Worm (Caenorhabditis elegans): ENCODE data around the gene ser-1.

ser-1 gene

DNA sequence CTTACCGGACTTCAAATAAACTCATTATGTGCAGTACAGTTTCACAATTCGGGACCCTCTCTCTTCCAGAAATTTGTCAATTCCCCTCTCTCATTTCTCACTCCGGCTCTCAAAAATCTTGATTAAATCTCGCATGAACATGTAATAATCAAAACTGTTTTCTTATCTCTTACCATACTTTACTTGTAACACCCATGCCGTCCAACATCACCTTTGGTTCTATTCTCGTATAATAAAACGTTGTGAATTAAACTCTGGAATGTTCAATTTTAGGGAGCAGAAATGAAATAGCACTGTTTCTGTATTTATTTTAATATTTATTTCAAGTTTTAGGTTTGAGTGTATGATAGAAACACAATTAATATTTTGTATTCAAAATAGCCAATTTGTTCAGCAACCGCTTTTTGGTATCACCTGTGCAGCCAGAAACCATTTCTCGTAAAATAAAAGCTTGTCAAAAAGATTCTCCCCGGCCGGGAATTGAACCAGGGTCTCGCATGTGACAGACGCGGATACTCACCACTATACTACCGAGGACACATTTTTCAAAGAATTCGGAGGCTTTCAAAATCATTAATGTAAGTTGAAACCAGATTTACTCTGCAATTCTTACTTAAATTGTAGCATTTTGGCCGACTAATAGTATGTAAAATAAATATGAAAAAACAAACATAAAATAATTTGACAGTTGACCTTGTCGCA, 38.0 kb downstream of the ser-1 start (continued):
- TF ChIP-seq mcd-1 (GFP tag; IDR thresholded peaks at IDR 0.05) (no peak), nfya-1 (tag; optimal IDR thresholded peaks at IDR 0.05; ENCODE audit: borderline replicate concordance, insufficient read depth) (no peak), ztf-3 (GFP tag; optimal IDR thresholded peaks at IDR 0.05) (no peak), ceh-58 (GFP tag; IDR thresholded peaks at IDR 0.05) (no peak), hlh-26 (GFP tag; conservative IDR thresholded peaks at IDR 0.05) (no peak), sptf-2 (GFP tag; optimal IDR thresholded peaks at IDR 0.05) (no peak), ccch-3 (GFP tag; optimal IDR thresholded peaks at IDR 0.05) (no peak), F55B11.4 (tag; optimal IDR thresholded peaks at IDR 0.05; ENCODE audit: borderline replicate concordance, insufficient read depth) (no peak), ceh-91 (GFP tag; IDR thresholded peaks at IDR 0.05) (no peak), ztf-25 (GFP tag; IDR thresholded peaks at IDR 0.05) (peak; percentile 56; the same call in 1 of the 2 replicates), F10E7.11 (tag; optimal IDR thresholded peaks at IDR 0.05) (peak; percentile 13), lsy-27 (tag; optimal IDR thresholded peaks at IDR 0.05; ENCODE audit: borderline replicate concordance, insufficient read depth) (no peak), ceh-40 (GFP tag; IDR thresholded peaks at IDR 0.05) (0 out of 2 replicates have a peak, but pooled peaks have one; percentile 23), zim-3 (tag; optimal IDR thresholded peaks at IDR 0.05) (no peak), Y53G8AR.9 (GFP tag; conservative IDR thresholded peaks at IDR 0.05) (no peak), attf-5 (GFP tag; optimal IDR thresholded peaks at IDR 0.05) (no peak), repo-1 (tag; optimal IDR thresholded peaks at IDR 0.05) (no peak), snpc-3.4 (tag; optimal IDR thresholded peaks at IDR 0.05) (no peak), ZK185.1 (tag; optimal IDR thresholded peaks at IDR 0.05; ENCODE audit: poor library complexity, severe bottlenecking) (no peak), nhr-80 (tag; optimal IDR thresholded peaks at IDR 0.05) (no peak), efl-1 (GFP tag; optimal IDR thresholded peaks at IDR 0.05) (no peak), Y95B8A.8 (GFP tag; IDR thresholded peaks at IDR 0.05) (no peak), unc-62 (GFP tag; optimal IDR thresholded peaks at IDR 0.05) (no peak), ztf-6 (GFP tag; IDR thresholded peaks at IDR 0.05) (no peak), ztf-18 (tag; optimal IDR thresholded peaks at IDR 0.05) (no peak), ekl-4 (GFP tag; IDR thresholded peaks at IDR 0.05) (no peak), rcor-1 (GFP tag; IDR thresholded peaks at IDR 0.05) (0 out of 2 replicates have a peak, but pooled peaks have one; percentile 13), hrde-1 (tag; optimal IDR thresholded peaks at IDR 0.05; ENCODE audit: borderline replicate concordance) (peak; percentile 11), ztf-28 (GFP tag; IDR thresholded peaks at IDR 0.05) (no peak), pbrm-1 (GFP tag; IDR thresholded peaks at IDR 0.05) (peak; percentile 13; the same call in 1 of the 2 replicates), K11D2.4 (GFP tag; IDR thresholded peaks at IDR 0.05) (no peak; the same call in 1 of the 2 replicates)

ce11 chrX:16618129-16618525, 38.6 kb downstream of the ser-1 start:
- TF ChIP-seq rcor-1 (GFP tag; IDR thresholded peaks at IDR 0.05) (no peak), mel-28 (tag; optimal IDR thresholded peaks at IDR 0.05; ENCODE audit: borderline replicate concordance) (no peak), rpc-1 (optimal IDR thresholded peaks at IDR 0.05) (peak; percentile 63), rpc-1 (tag; optimal IDR thresholded peaks at IDR 0.05) (peak; percentile 89), snpc-3.4 (tag; optimal IDR thresholded peaks at IDR 0.05) (peak; percentile 25), Y56A3A.18 (GFP tag; IDR thresholded peaks at IDR 0.05) (no peak), athp-1 (tag; optimal IDR thresholded peaks at IDR 0.05) (no peak), F23B12.7 (tag; optimal IDR thresholded peaks at IDR 0.05; ENCODE audit: insufficient read depth) (peak; percentile 28), unc-130 (GFP tag; optimal IDR thresholded peaks at IDR 0.05) (no peak), madf-10 (tag; optimal IDR thresholded peaks at IDR 0.05) (no peak), nhr-80 (tag; optimal IDR thresholded peaks at IDR 0.05) (no peak), dox-1 (GFP tag; IDR thresholded peaks at IDR 0.05) (0 out of 2 replicates have a peak, but pooled peaks have one; percentile 15), atf-7 (tag; optimal IDR thresholded peaks at IDR 0.05) (no peak), ccch-3 (GFP tag; optimal IDR thresholded peaks at IDR 0.05) (no peak), him-1 (tag; optimal IDR thresholded peaks at IDR 0.05) (no peak), F10E7.11 (tag; optimal IDR thresholded peaks at IDR 0.05) (no peak), hrde-1 (tag; optimal IDR thresholded peaks at IDR 0.05; ENCODE audit: borderline replicate concordance) (no peak), hlh-26 (GFP tag; conservative IDR thresholded peaks at IDR 0.05) (no peak), egl-18 (GFP tag; IDR thresholded peaks at IDR 0.05) (no peak), sea-2 (GFP tag; IDR thresholded peaks at IDR 0.05) (no peak), bed-2 (GFP tag; IDR thresholded peaks at IDR 0.05) (no peak), nfya-1 (tag; optimal IDR thresholded peaks at IDR 0.05; ENCODE audit: borderline replicate concordance, insufficient read depth) (no peak), D2030.7 (GFP tag; IDR thresholded peaks at IDR 0.05) (peak; percentile 81), ceh-100 (GFP tag; IDR thresholded peaks at IDR 0.05) (no peak)

All from whole organism, young adult.